Worm (Caenorhabditis elegans) whole organism, young adult: ENCODE results near the gene ceh-43.
A peak's percentile ranks its signal among the peaks of the same experiment; 100 is the strongest.

Experiments
- B0261.1 ChIP-seq: sonication (generic microtip); optimal IDR thresholded peaks from 2 replicates; lab custom pipeline; 2016; ENCODE audit warnings: mild to moderate bottlenecking, missing genetic modification characterization, moderate library complexity, missing compliant biosample characterization
- D2030.7 ChIP-seq: fragments of 200-800 bp; sonication (Bioruptor generic); IDR thresholded peaks from 2 replicates; pipeline ENCODE4 v1.3.6; 2022; ENCODE audit warnings: missing genetic modification reagents, missing genetic modification characterization, missing compliant biosample characterization
- F33H1.4 ChIP-seq: fragments of 200-800 bp; sonication (Bioruptor generic); IDR thresholded peaks from 2 replicates; pipeline ENCODE4 v1.3.6; 2022; ENCODE audit warnings: missing genetic modification reagents, missing genetic modification characterization, missing compliant biosample characterization
- F55B11.4 ChIP-seq: sonication (generic microtip); optimal IDR thresholded peaks from 2 replicates; lab custom pipeline; 2016; ENCODE audit warnings: missing compliant biosample characterization, missing genetic modification characterization, borderline replicate concordance; ENCODE audit not compliant: insufficient read depth
- Y56A3A.18 ChIP-seq: fragments of 200-800 bp; sonication (Bioruptor generic); IDR thresholded peaks from 2 replicates; pipeline ENCODE4 v1.3.6; 2022; ENCODE audit warnings: missing genetic modification reagents, missing genetic modification characterization, missing compliant biosample characterization
- Y95B8A.8 ChIP-seq: fragments of 200-800 bp; sonication (Bioruptor generic); IDR thresholded peaks from 2 replicates; pipeline ENCODE4 v1.3.6; 2022; ENCODE audit warnings: missing genetic modification reagents, missing genetic modification characterization, missing compliant biosample characterization
- akir-1 ChIP-seq: fragments of 200-800 bp; sonication (Bioruptor generic); optimal IDR thresholded peaks from 2 replicates; lab custom pipeline; 2018; ENCODE audit warnings: mild to moderate bottlenecking, missing genetic modification characterization, moderate library complexity, missing compliant biosample characterization
- ama-1 ChIP-seq, 3 experiments: fragments of 150-350 bp in 1 of 3; sonication (generic microtip) in 2 of 3; optimal IDR thresholded peaks; 2 replicates each; lab custom pipeline; 2014 to 2018; ENCODE audit warnings: missing biosample characterization in 2 of 3, missing genetic modification characterization in 2 of 3, missing genetic modification reagents in 2 of 3
- aptf-3 ChIP-seq: fragments of 200-800 bp; sonication (Bioruptor generic); IDR thresholded peaks from 2 replicates; pipeline ENCODE4 v1.3.6; 2022; ENCODE audit warnings: missing genetic modification characterization, missing compliant biosample characterization
- attf-3 ChIP-seq: fragments of 200-800 bp; sonication (Bioruptor generic); conservative IDR thresholded peaks from 2 replicates; pipeline ENCODE4 v1.3.6; 2022; ENCODE audit warnings: missing genetic modification reagents, missing genetic modification characterization, missing compliant biosample characterization
- attf-5 ChIP-seq: fragments of 200-800 bp; sonication (Bioruptor generic); optimal IDR thresholded peaks from 2 replicates; lab custom pipeline; 2018; ENCODE audit warnings: mild to moderate bottlenecking, missing genetic modification characterization, missing compliant biosample characterization
- attf-6 ChIP-seq: fragments of 200-800 bp; sonication (Bioruptor generic); IDR thresholded peaks from 2 replicates; pipeline ENCODE4 v1.3.6; 2022; ENCODE audit warnings: missing genetic modification reagents, missing genetic modification characterization, missing compliant biosample characterization
- cebp-2 ChIP-seq: fragments of 200-800 bp; sonication (Bioruptor generic); IDR thresholded peaks from 2 replicates; pipeline ENCODE4 v1.3.6; 2022; ENCODE audit warnings: missing genetic modification characterization, missing compliant biosample characterization
- ceh-40 ChIP-seq: fragments of 200-800 bp; sonication (Bioruptor generic); IDR thresholded peaks from 2 replicates; pipeline ENCODE4 v1.3.6; 2022; ENCODE audit warnings: missing genetic modification characterization, missing compliant biosample characterization
- ceh-91 ChIP-seq: fragments of 200-800 bp; sonication (Bioruptor generic); IDR thresholded peaks from 2 replicates; pipeline ENCODE4 v1.3.6; 2022; ENCODE audit warnings: missing genetic modification reagents, missing genetic modification characterization, missing compliant biosample characterization
- chd-7 ChIP-seq: sonication (generic microtip); optimal IDR thresholded peaks from 2 replicates; lab custom pipeline; 2016; ENCODE audit warnings: mild to moderate bottlenecking, missing genetic modification characterization, moderate library complexity, missing compliant biosample characterization
- die-1 ChIP-seq: sonication (generic microtip); optimal IDR thresholded peaks from 2 replicates; lab custom pipeline; 2016; ENCODE audit warnings: missing genotype, mild to moderate bottlenecking, missing genetic modification characterization, missing compliant biosample characterization
- dpff-1 ChIP-seq: sonication (generic microtip); optimal IDR thresholded peaks from 2 replicates; lab custom pipeline; 2017; ENCODE audit warnings: mild to moderate bottlenecking, missing genetic modification characterization, missing compliant biosample characterization
- egl-18 ChIP-seq: fragments of 200-800 bp; sonication (Bioruptor generic); IDR thresholded peaks from 2 replicates; pipeline ENCODE4 v1.3.6; 2022; ENCODE audit warnings: missing genetic modification reagents, missing genetic modification characterization, missing compliant biosample characterization
- ekl-4 ChIP-seq: fragments of 200-800 bp; sonication (Bioruptor generic); IDR thresholded peaks from 2 replicates; pipeline ENCODE4 v1.3.6; 2022; ENCODE audit warnings: missing genetic modification reagents, missing genetic modification characterization, missing compliant biosample characterization
- ets-4 ChIP-seq: fragments of 200-800 bp; sonication (Bioruptor generic); optimal IDR thresholded peaks from 2 replicates; lab custom pipeline; 2018; ENCODE audit warnings: mild to moderate bottlenecking, missing genetic modification characterization, missing compliant biosample characterization
- him-1 ChIP-seq: sonication (generic microtip); optimal IDR thresholded peaks from 2 replicates; lab custom pipeline; 2016; ENCODE audit warnings: missing genotype, missing genetic modification reagents, missing genetic modification characterization, missing compliant biosample characterization
- hlh-12 ChIP-seq: sonication (generic microtip); optimal IDR thresholded peaks from 2 replicates; lab custom pipeline; 2016; ENCODE audit warnings: missing genetic modification characterization, missing compliant biosample characterization
- hmg-1.2 ChIP-seq: fragments of 200-800 bp; sonication (Bioruptor generic); IDR thresholded peaks from 2 replicates; pipeline ENCODE4 v1.3.6; 2022; ENCODE audit warnings: missing genetic modification reagents, missing genetic modification characterization, missing compliant biosample characterization
- hsf-1 ChIP-seq: fragments of 200-800 bp; sonication (Bioruptor generic); IDR thresholded peaks from 2 replicates; pipeline ENCODE4 v1.3.6; 2022; ENCODE audit warnings: missing genetic modification reagents, missing genetic modification characterization, missing compliant biosample characterization
- lag-1 ChIP-seq: fragments of 200-800 bp; sonication (Bioruptor generic); IDR thresholded peaks from 2 replicates; pipeline ENCODE4 v1.3.6; 2022; ENCODE audit warnings: missing genetic modification reagents, missing genetic modification characterization, missing compliant biosample characterization
- let-607 ChIP-seq, 2 experiments: fragments of 200-800 bp in 1 of 2; sonication (Bioruptor generic) in 1 of 2; sonication (generic microtip) in 1 of 2; optimal IDR thresholded peaks; 2 replicates each; lab custom pipeline; 2016 to 2018; ENCODE audit warnings: mild to moderate bottlenecking in 2 of 2, missing compliant biosample characterization in 2 of 2, missing genetic modification characterization in 2 of 2, moderate library complexity in 2 of 2, missing genotype in 1 of 2
- lin-35 ChIP-seq, 3 experiments: fragments of 150-350 bp in 2 of 3; sonication (generic microtip) in 1 of 3; optimal IDR thresholded peaks; 2 replicates each; lab custom pipeline; 2014 to 2018; ENCODE audit warnings: missing biosample characterization in 3 of 3, missing genetic modification characterization in 3 of 3, missing genetic modification reagents in 3 of 3
- lsy-27 ChIP-seq: sonication (generic microtip); optimal IDR thresholded peaks from 2 replicates; lab custom pipeline; 2017; ENCODE audit warnings: missing genetic modification characterization, mild to moderate bottlenecking, missing compliant biosample characterization, antibody characterized with exemption, missing genotype, borderline replicate concordance; ENCODE audit not compliant: insufficient read depth
- madf-10 ChIP-seq: sonication (generic microtip); optimal IDR thresholded peaks from 2 replicates; lab custom pipeline; 2016; ENCODE audit warnings: mild to moderate bottlenecking, missing genetic modification characterization, missing compliant biosample characterization
- madf-6 ChIP-seq: fragments of 200-800 bp; sonication (Bioruptor generic); IDR thresholded peaks from 2 replicates; pipeline ENCODE4 v1.3.6; 2022; ENCODE audit warnings: missing genetic modification reagents, missing genetic modification characterization, missing compliant biosample characterization
- nfyb-1 ChIP-seq: fragments of 200-800 bp; sonication (Bioruptor generic); IDR thresholded peaks from 2 replicates; pipeline ENCODE4 v1.3.6; 2022; ENCODE audit warnings: missing genetic modification reagents, missing genetic modification characterization, missing compliant biosample characterization
- nhr-120 ChIP-seq: fragments of 200-800 bp; sonication (Bioruptor generic); IDR thresholded peaks from 2 replicates; pipeline ENCODE4 v1.3.6; 2022; ENCODE audit warnings: missing genetic modification characterization, missing compliant biosample characterization
- nhr-80 ChIP-seq: sonication (generic microtip); optimal IDR thresholded peaks from 2 replicates; lab custom pipeline; 2016; ENCODE audit warnings: missing genetic modification characterization, missing compliant biosample characterization
- pha-4 ChIP-seq: fragments of 150-350 bp; sonication (generic microtip); optimal IDR thresholded peaks from 2 replicates; lab custom pipeline; 2014; ENCODE audit warnings: missing biosample characterization, missing genetic modification reagents, missing genetic modification characterization
- rec-8 ChIP-seq, 2 experiments: sonication (generic microtip); optimal IDR thresholded peaks; 2 replicates each; lab custom pipeline; 2016; ENCODE audit warnings: mild to moderate bottlenecking in 2 of 2, missing genetic modification characterization in 2 of 2, missing genetic modification reagents in 2 of 2, missing genotype in 2 of 2, missing biosample characterization in 1 of 2, missing compliant biosample characterization in 1 of 2, moderate library complexity in 1 of 2
- rpc-1 ChIP-seq, 2 experiments: fragments of 150-350 bp in 1 of 2; sonication (generic microtip) in 1 of 2; optimal IDR thresholded peaks; 2 replicates each; lab custom pipeline; 2014 to 2018; ENCODE audit warnings: missing biosample characterization in 1 of 2, missing genetic modification characterization in 1 of 2, missing genetic modification reagents in 1 of 2, missing genotype in 1 of 2
- snpc-1.1 ChIP-seq: sonication (generic microtip); optimal IDR thresholded peaks from 2 replicates; lab custom pipeline; 2017; ENCODE audit warnings: missing genetic modification characterization, mild to moderate bottlenecking, missing compliant biosample characterization, antibody characterized with exemption, moderate library complexity, missing genotype, missing genetic modification reagents; ENCODE audit not compliant: insufficient read depth
- sptf-2 ChIP-seq: fragments of 200-800 bp; sonication (Bioruptor generic); optimal IDR thresholded peaks from 2 replicates; lab custom pipeline; 2018; ENCODE audit warnings: mild to moderate bottlenecking, missing genetic modification characterization, missing compliant biosample characterization
- tbp1 ChIP-seq: fragments of 200-800 bp; sonication (Bioruptor generic); optimal IDR thresholded peaks from 2 replicates; lab custom pipeline; 2018; ENCODE audit warnings: mild to moderate bottlenecking, missing genetic modification characterization, missing compliant biosample characterization
- tlf-1 ChIP-seq: fragments of 200-800 bp; sonication (Bioruptor generic); optimal IDR thresholded peaks from 2 replicates; lab custom pipeline; 2018; ENCODE audit warnings: mild to moderate bottlenecking, missing genetic modification characterization, missing compliant biosample characterization
- ztf-26 ChIP-seq: sonication (generic microtip); optimal IDR thresholded peaks from 2 replicates; lab custom pipeline; 2017; ENCODE audit warnings: missing genetic modification characterization, missing compliant biosample characterization
- ztf-3 ChIP-seq: fragments of 200-800 bp; sonication (Bioruptor generic); optimal IDR thresholded peaks from 2 replicates; lab custom pipeline; 2018; ENCODE audit warnings: mild to moderate bottlenecking, missing genetic modification characterization, missing compliant biosample characterization
- ztf-6 ChIP-seq: fragments of 200-800 bp; sonication (Bioruptor generic); IDR thresholded peaks from 2 replicates; pipeline ENCODE4 v1.3.6; 2022; ENCODE audit warnings: missing genetic modification reagents, missing genetic modification characterization, missing compliant biosample characterization

The ceh-43 gene

ce11 chrIII:4413099-4413498, 36.6 kb downstream of the ceh-43 start, which contains the start of gene mpc-1:
Gene mpc-1 (plus strand): TSS chrIII:4413457.
- TF ChIP-seq tbp1 (no peak), nhr-80 (tag; lab: Kevin White, UChicago) (peak; percentile 52)

DNA sequence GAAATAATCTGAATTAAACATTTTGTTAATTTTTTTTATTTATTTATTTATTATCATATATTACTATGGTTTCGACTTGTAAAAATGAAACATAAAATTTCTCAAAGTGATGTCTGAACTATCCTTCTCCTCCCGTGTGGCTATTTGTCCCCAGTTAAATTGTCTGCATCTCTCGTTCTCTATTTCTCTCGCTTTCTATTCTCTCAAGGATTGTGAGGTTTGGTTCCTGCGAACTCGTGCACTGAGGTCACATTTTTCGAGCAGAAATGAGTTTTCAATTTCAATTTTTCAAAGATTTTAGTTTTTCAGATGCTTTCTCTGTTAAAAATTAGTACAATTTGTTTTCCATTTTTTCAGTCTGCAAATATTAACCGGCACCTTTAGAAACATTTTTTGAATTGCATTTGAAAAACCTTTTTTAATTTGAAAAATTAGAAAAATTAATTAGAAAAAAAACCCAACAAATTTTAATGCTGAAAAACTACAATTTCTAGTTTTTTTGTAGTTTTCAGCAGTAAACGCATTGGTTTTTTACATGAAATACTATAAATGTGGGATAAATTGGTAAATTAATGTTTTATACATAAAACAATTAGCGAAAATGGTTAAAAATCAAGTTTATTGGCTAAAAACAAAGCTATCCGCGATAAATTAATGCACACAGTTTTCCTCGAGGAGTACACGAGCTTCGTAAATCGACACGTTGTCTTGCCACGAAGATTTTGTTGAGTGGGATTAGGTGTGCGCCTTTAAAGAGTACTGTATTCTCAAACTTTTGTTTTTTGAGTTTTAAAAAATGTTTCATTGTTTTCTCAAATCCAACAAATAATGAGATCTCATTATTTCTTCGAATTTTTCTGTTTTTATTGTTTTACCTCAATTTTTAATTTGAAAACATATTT, 37.4 kb downstream of the ceh-43 start:
- no peak for TF ChIP-seq tlf-1 (GFP tag; lab: Kevin White, UChicago)
- TF ChIP-seq sptf-2 (GFP tag; lab: Kevin White, UChicago), result no peak
- TF ChIP-seq pha-4 (tag; lab: Kevin White, UChicago), result no peak
- no peak for TF ChIP-seq ztf-26
- no peak for TF ChIP-seq attf-3
- TF ChIP-seq dpff-1, result no peak
- TF ChIP-seq attf-6, result no peak
- no peak for TF ChIP-seq lsy-27 (tag; lab: Kevin White, UChicago)
- no peak for TF ChIP-seq cebp-2
- no peak for TF ChIP-seq lin-35 (GFP tag; optimal IDR thresholded peaks at IDR 0.05; lab: Kevin White, UChicago)
- no peak for TF ChIP-seq ztf-3 (GFP tag; lab: Kevin White, UChicago)
- TF ChIP-seq ceh-40 (GFP tag; lab: Robert Waterston, UW), result no peak
- TF ChIP-seq nhr-120 (GFP tag; lab: Robert Waterston, UW), result no peak
- TF ChIP-seq ama-1 (optimal IDR thresholded peaks at IDR 0.05; lab: Kevin White, UChicago), result no peak
- TF ChIP-seq ama-1 (GFP tag; optimal IDR thresholded peaks at IDR 0.05; lab: Kevin White, UChicago), result no peak
- TF ChIP-seq die-1 (tag; lab: Kevin White, UChicago), result no peak
- no peak for TF ChIP-seq aptf-3 (GFP tag; lab: Robert Waterston, UW)
- peak; percentile 40 for TF ChIP-seq him-1 (tag; lab: Kevin White, UChicago)
- TF ChIP-seq rpc-1 (optimal IDR thresholded peaks at IDR 0.05; lab: Kevin White, UChicago), result no peak
- no peak for TF ChIP-seq rpc-1 (tag; optimal IDR thresholded peaks at IDR 0.05; lab: Kevin White, UChicago)
- TF ChIP-seq snpc-1.1 (tag; lab: Kevin White, UChicago), result no peak
- no peak for TF ChIP-seq hlh-12 (tag; lab: Kevin White, UChicago)
- TF ChIP-seq madf-10 (tag; lab: Kevin White, UChicago), result no peak
- TF ChIP-seq ceh-91 (GFP tag; lab: Robert Waterston, UW), result no peak
- TF ChIP-seq hsf-1, result no peak
- no peak for TF ChIP-seq rec-8 (tag; optimal IDR thresholded peaks at IDR 0.05; lab: Kevin White, UChicago)
- TF ChIP-seq D2030.7 (GFP tag; lab: Robert Waterston, UW), result no peak
- TF ChIP-seq egl-18, result no peak
- no peak for TF ChIP-seq Y56A3A.18 (GFP tag; lab: Robert Waterston, UW)
- TF ChIP-seq F55B11.4 (tag; lab: Kevin White, UChicago), result no peak
- TF ChIP-seq madf-6 (GFP tag; lab: Robert Waterston, UW), result peak; percentile 48; the same call in 1 of the 2 replicates
- no peak for TF ChIP-seq nfyb-1
- TF ChIP-seq hmg-1.2 (GFP tag; lab: Robert Waterston, UW), result peak; percentile 45; the same call in 1 of the 2 replicates
- no peak for TF ChIP-seq let-607 (tag; optimal IDR thresholded peaks at IDR 0.05; lab: Kevin White, UChicago)
- no peak for TF ChIP-seq B0261.1 (tag; lab: Kevin White, UChicago)
- peak; percentile 38 for TF ChIP-seq attf-5 (GFP tag; lab: Kevin White, UChicago)
- no peak for TF ChIP-seq lag-1
- TF ChIP-seq F33H1.4, result no peak
- no peak for TF ChIP-seq Y95B8A.8 (GFP tag; lab: Robert Waterston, UW)
- no peak for TF ChIP-seq chd-7 (tag; lab: Kevin White, UChicago)
- TF ChIP-seq ets-4 (GFP tag; lab: Kevin White, UChicago), result no peak
- no peak for TF ChIP-seq ztf-6 (GFP tag; lab: Robert Waterston, UW)
- TF ChIP-seq akir-1 (GFP tag; lab: Kevin White, UChicago), result no peak
- TF ChIP-seq ekl-4, result no peak
